Fruit fly (Drosophila melanogaster): ENCODE results near the gene bond.
A peak's percentile ranks its signal among the peaks of the same experiment; 100 is the strongest.

Gene bond

DNA sequence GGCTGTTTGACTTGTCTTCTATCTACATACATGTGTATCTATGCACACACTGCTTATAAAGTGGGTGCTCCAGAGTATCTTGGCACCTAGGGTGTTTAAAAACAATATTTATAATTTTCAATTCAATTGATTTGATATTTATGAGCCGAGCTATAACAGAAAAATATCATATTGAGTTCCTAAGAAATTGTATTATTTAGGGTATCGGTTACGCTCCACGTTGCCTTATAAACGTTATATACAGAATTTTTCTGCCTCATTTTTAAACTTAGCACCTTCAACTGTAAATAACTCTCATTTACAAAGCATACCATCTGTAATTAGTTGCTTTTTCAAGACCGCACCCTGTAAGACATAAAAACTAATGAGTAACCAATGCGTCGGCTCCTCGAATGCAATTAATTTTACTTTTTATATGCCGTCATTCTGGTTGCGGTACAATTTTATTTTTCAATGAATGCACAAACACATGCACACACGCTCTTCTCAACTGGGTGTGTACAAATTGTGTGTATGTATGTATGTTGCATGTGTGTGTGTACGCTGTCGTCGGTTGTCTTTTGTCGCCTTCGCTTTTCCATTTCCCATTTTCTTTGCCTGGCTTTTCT, 40.3 kb downstream of the bond start (continued):
- TF ChIP-seq ash1 (GFP tag; optimal IDR thresholded peaks at IDR 0.05) = no peak
- no peak for TF ChIP-seq CG8478 (optimal IDR thresholded peaks at IDR 0.05)
- TF ChIP-seq CG3847 (GFP tag; IDR thresholded peaks at IDR 0.05) = no peak
- TF ChIP-seq Sox102F (GFP tag; optimal IDR thresholded peaks at IDR 0.05) = peak; percentile 79
- peak; percentile 5 for TF ChIP-seq jing (GFP tag; optimal IDR thresholded peaks at IDR 0.05)
- TF ChIP-seq repo (GFP tag; optimal IDR thresholded peaks at IDR 0.05) = no peak
- no peak for TF ChIP-seq Neu2 (GFP tag; optimal IDR thresholded peaks at IDR 0.05; ENCODE audit: borderline replicate concordance)
- no peak for TF ChIP-seq CG13287 (GFP tag; IDR thresholded peaks at IDR 0.05; ENCODE audit: partially characterized antibody)
- no peak for TF ChIP-seq CG11696 (GFP tag; IDR thresholded peaks at IDR 0.05)
- TF ChIP-seq CG7839 (tag; optimal IDR thresholded peaks at IDR 0.05) = peak; percentile 71
- TF ChIP-seq jumu (GFP tag; optimal IDR thresholded peaks at IDR 0.05) = peak; percentile 34
- TF ChIP-seq vvl (GFP tag; IDR thresholded peaks at IDR 0.05) = peak; percentile 12; the same call in 1 of the 2 replicates
- TF ChIP-seq ATbp (GFP tag; optimal IDR thresholded peaks at IDR 0.05) = peak; percentile 68
- TF ChIP-seq CG10209 (GFP tag; optimal IDR thresholded peaks at IDR 0.05) = peak; percentile 64
- TF ChIP-seq zfh1 (GFP tag; IDR thresholded peaks at IDR 0.05) = peak; percentile 66; the same call in 2 of the 3 replicates
- peak; percentile 3 for TF ChIP-seq BtbVII (GFP tag; optimal IDR thresholded peaks at IDR 0.05)
- no peak for TF ChIP-seq pzg (GFP tag; optimal IDR thresholded peaks at IDR 0.05)
- no peak for TF ChIP-seq E2f1 (GFP tag; IDR thresholded peaks at IDR 0.05)
- peak; percentile 30 for TF ChIP-seq CG10147 (GFP tag; optimal IDR thresholded peaks at IDR 0.05)
- no peak for TF ChIP-seq al (GFP tag; IDR thresholded peaks at IDR 0.05)
- TF ChIP-seq ranshi (GFP tag; IDR thresholded peaks at IDR 0.05) = no peak; the same call in none of the 2 replicates
- TF ChIP-seq CG31388 (GFP tag; optimal IDR thresholded peaks at IDR 0.05) = no peak
- peak; percentile 61 for TF ChIP-seq odd (GFP tag; optimal IDR thresholded peaks at IDR 0.05)
- no peak for TF ChIP-seq zf30C (GFP tag; optimal IDR thresholded peaks at IDR 0.05)
- no peak for TF ChIP-seq tgo (GFP tag; IDR thresholded peaks at IDR 0.05)
- TF ChIP-seq lilli (GFP tag; optimal IDR thresholded peaks at IDR 0.05) = peak; percentile 55
- peak; percentile 1 for TF ChIP-seq maf-S (GFP tag; optimal IDR thresholded peaks at IDR 0.05)
- TF ChIP-seq CG6689 (GFP tag; IDR thresholded peaks at IDR 0.05) = peak; percentile 35; the same call in 1 of the 2 replicates
- TF ChIP-seq abd-A (tag; optimal IDR thresholded peaks at IDR 0.05) = no peak
- peak; percentile 39 for TF ChIP-seq CG2116 (GFP tag; optimal IDR thresholded peaks at IDR 0.05)
- no peak for TF ChIP-seq CG16779 (GFP tag; IDR thresholded peaks at IDR 0.05)
- no peak for TF ChIP-seq ftz-f1 (GFP tag; optimal IDR thresholded peaks at IDR 0.05)
- TF ChIP-seq HmgZ (tag; optimal IDR thresholded peaks at IDR 0.05) = no peak
- peak; percentile 1 for TF ChIP-seq ac (GFP tag; optimal IDR thresholded peaks at IDR 0.05)
- TF ChIP-seq ab (GFP tag; optimal IDR thresholded peaks at IDR 0.05) = no peak
- TF ChIP-seq CG11695 (GFP tag; IDR thresholded peaks at IDR 0.05) = no peak
- peak; percentile 82 for TF ChIP-seq CG31441 (GFP tag; IDR thresholded peaks at IDR 0.05)
- peak; percentile 15 for TF ChIP-seq CG2120 (GFP tag; optimal IDR thresholded peaks at IDR 0.05)
- TF ChIP-seq CG6654 (GFP tag; optimal IDR thresholded peaks at IDR 0.05) = peak; percentile 36
- TF ChIP-seq CoRest (tag; optimal IDR thresholded peaks at IDR 0.05) = peak; percentile 72
- no peak; the same call in 2 of the 3 replicates for TF ChIP-seq B-H1 (GFP tag; IDR thresholded peaks at IDR 0.05)
- peak; percentile 56 for TF ChIP-seq CG16863 (GFP tag; optimal IDR thresholded peaks at IDR 0.05)
- peak; percentile 14 for TF ChIP-seq CG10431 (GFP tag; optimal IDR thresholded peaks at IDR 0.05)
- TF ChIP-seq CG34422 (GFP tag; IDR thresholded peaks at IDR 0.05) = no peak
- TF ChIP-seq dm (GFP tag; optimal IDR thresholded peaks at IDR 0.05) = peak; percentile 9
- no peak for TF ChIP-seq pb (GFP tag; optimal IDR thresholded peaks at IDR 0.05)
- no peak for TF ChIP-seq HmgD (GFP tag; optimal IDR thresholded peaks at IDR 0.05)
- no peak for TF ChIP-seq CG6683 (GFP tag; optimal IDR thresholded peaks at IDR 0.05)
- no peak for TF ChIP-seq prd (optimal IDR thresholded peaks at IDR 0.05)
- TF ChIP-seq prd (GFP tag; IDR thresholded peaks at IDR 0.05) = peak; percentile 31; the same call in 1 of the 3 replicates
- peak; percentile 81 for TF ChIP-seq Sox100B (GFP tag; optimal IDR thresholded peaks at IDR 0.05)

Data from whole organism, embryonic.